Worm (Caenorhabditis elegans): Measurements from ENCODE around the gene cwc-15.

Gene cwc-15

DNA sequence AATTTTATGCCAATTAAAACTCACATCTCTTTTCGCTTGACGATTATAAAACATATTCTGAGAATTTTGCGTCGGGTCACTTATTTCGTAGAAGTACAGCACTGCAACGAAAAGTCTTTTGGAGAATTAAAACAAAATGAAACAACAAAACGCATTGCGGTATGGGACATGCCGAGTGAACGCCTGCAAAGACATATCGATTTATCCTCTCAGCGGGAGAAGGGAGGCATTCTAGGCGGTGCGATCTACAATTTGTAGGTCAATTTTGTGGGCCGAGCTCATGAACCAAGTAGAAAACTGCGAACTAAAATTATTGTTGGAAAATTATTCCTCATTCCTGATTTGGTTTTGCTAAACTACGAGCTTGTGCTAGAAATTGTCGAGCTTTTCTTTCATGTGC, 30.2 kb downstream of the cwc-15 start, which contains the start of gene F14H3.3:
Gene F14H3.3, minus strand, starts transcription at position 101 of the 400 bp plus-strand sequence.
- no peak for TF ChIP-seq mab-9 (GFP tag; IDR thresholded peaks at IDR 0.05)

DNA sequence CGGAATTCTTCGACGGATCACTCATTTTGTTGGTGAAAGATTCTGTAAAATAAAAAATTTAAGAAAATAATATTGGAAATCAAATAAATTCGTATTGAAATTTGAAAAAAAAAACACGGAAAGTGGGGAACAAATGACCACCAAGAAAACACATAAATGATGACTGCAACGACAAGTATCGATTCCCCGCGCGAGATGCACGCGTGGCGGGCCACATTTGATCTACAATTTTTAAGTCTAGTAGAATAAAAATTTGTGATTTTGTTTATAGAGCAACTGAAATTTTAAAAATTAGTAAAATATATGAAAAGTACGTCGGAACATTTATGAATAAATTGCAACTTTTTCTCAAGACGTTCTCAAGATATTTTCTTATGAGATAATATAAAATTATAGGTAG, 31.9 kb downstream of the cwc-15 start, which contains the start of gene F14H3.4:
Gene F14H3.4, minus strand, starts transcription at position 42 of the 400 bp plus-strand sequence.
- no peak for TF ChIP-seq swsn-7 (tag; optimal IDR thresholded peaks at IDR 0.05)
- TF ChIP-seq lir-3 (tag; optimal IDR thresholded peaks at IDR 0.05; ENCODE audit: poor library complexity): no peak
- TF ChIP-seq ces-1 (GFP tag; optimal IDR thresholded peaks at IDR 0.05): no peak
- no peak for TF ChIP-seq mep-1 (tag; optimal IDR thresholded peaks at IDR 0.05)
- no peak for TF ChIP-seq unc-98 (GFP tag; IDR thresholded peaks at IDR 0.05)
- no peak for TF ChIP-seq fkh-8 (tag; optimal IDR thresholded peaks at IDR 0.05)
- TF ChIP-seq nhr-28 (tag; optimal IDR thresholded peaks at IDR 0.05): no peak
- no peak for TF ChIP-seq snu-23 (GFP tag; optimal IDR thresholded peaks at IDR 0.05)
- no peak for TF ChIP-seq zag-1 (tag; optimal IDR thresholded peaks at IDR 0.05)
- TF ChIP-seq jun-1 (tag; optimal IDR thresholded peaks at IDR 0.05): no peak
- no peak for TF ChIP-seq sox-4 (tag; optimal IDR thresholded peaks at IDR 0.05)
- no peak for TF ChIP-seq lin-15B (tag; optimal IDR thresholded peaks at IDR 0.05)
- no peak for TF ChIP-seq pqm-1 (tag; optimal IDR thresholded peaks at IDR 0.05)
- no peak for TF ChIP-seq hlh-4 (tag; optimal IDR thresholded peaks at IDR 0.05)
- no peak for TF ChIP-seq snpc-4 (tag; optimal IDR thresholded peaks at IDR 0.05)
- no peak for TF ChIP-seq nhr-90 (tag; optimal IDR thresholded peaks at IDR 0.05; ENCODE audit: poor library complexity)
- no peak for TF ChIP-seq fkh-10 (GFP tag; optimal IDR thresholded peaks at IDR 0.05)
- TF ChIP-seq grh-1 (GFP tag; IDR thresholded peaks at IDR 0.05): no peak
- no peak for TF ChIP-seq isw-1 (GFP tag; IDR thresholded peaks at IDR 0.05)

DNA sequence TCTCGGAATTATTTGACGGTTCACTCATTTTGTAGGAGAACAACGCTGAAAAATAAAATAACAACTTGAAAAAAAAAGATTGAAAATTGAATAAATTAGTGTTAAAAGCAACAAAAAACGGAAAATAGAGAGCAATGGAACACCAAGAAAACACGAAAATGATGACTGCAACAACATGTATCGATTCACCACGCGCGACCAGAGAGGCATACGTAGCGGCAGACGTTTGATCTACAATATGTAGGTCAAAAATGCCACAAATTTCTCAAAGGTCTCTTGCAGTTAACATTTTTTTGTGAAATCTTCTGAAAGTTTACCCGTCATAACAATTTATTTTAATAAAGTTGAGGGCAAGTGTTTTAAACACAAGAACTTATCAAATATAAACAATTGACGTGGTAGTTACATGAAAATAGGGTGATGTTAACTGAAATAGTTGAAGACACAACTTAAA, 33.9 kb downstream of the cwc-15 start, which contains the start of gene F14H3.5:
Gene F14H3.5, minus strand, starts transcription at position 51 of the 454 bp plus-strand sequence.
- TF ChIP-seq efl-1 (optimal IDR thresholded peaks at IDR 0.05) (no peak), efl-1 (GFP tag; optimal IDR thresholded peaks at IDR 0.05 in 1 of 2) (peak in 1 of 2 experiments; percentile 12), ztf-4 (tag; optimal IDR thresholded peaks at IDR 0.05) (no peak)

DNA sequence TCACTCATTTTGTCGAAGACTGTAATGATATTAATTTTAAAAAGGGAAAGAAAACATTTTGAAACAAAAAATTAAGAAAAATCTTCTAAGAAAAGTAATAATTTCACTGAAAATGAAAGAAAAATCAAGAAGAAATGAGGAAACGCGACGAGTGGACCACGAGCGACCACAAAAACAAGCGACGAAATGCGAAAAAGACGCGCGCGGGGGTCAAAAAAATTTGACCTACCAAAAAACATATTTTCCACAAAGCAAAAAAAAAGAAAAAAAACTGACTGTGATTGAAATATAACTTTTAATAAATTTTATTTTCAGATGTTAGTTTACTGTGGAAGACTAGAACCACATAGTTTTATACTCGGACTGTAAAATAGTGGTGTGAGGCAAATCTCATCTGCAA, 35.7 kb downstream of the cwc-15 start, which contains the start of gene F14H3.6:
Gene F14H3.6, minus strand, starts transcription at position 22 of the 400 bp plus-strand sequence.
- TF ChIP-seq hpl-2 (GFP tag; optimal IDR thresholded peaks at IDR 0.05) (no peak), unc-62 (GFP tag; optimal IDR thresholded peaks at IDR 0.05) (no peak), skn-1 (tag; optimal IDR thresholded peaks at IDR 0.05) (no peak), nhr-20 (tag; optimal IDR thresholded peaks at IDR 0.05) (no peak), ceh-63 (GFP tag; optimal IDR thresholded peaks at IDR 0.05) (no peak), mab-9 (GFP tag; IDR thresholded peaks at IDR 0.05) (no peak), ceh-88 (GFP tag; IDR thresholded peaks at IDR 0.05) (no peak), unc-130 (tag; optimal IDR thresholded peaks at IDR 0.05) (no peak), nhr-84 (tag; optimal IDR thresholded peaks at IDR 0.05) (no peak), isw-1 (GFP tag; IDR thresholded peaks at IDR 0.05) (no peak), efl-1 (optimal IDR thresholded peaks at IDR 0.05) (no peak), efl-1 (GFP tag; optimal IDR thresholded peaks at IDR 0.05 in 1 of 2) (no peak), sox-4 (tag; optimal IDR thresholded peaks at IDR 0.05) (no peak), alr-1 (tag; optimal IDR thresholded peaks at IDR 0.05; ENCODE audit: borderline replicate concordance) (no peak), tlp-1 (tag; optimal IDR thresholded peaks at IDR 0.05) (no peak)

DNA sequence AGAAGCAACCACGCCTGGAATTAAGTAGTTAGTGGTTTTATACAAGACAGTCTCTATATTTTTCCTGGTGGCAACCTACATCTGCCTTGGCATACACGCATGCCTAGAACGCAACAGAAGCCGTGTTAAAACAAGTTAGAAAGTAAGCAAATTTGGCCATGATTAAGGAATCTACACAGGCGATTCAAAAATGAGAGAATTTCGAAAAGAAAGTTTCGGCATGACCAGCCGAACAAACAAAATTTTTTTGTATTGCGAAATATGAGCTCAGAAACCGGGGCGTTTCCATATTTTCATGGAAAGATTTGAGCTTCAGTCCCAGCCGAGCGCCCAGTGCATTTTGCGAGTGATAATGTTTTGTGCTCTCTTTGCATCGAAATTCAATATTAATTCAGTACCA, 37.0 kb downstream of the cwc-15 start, which contains the start of gene F14H3.15:
Gene F14H3.15, minus strand, starts transcription at position 101 of the 400 bp plus-strand sequence.
- no peak for TF ChIP-seq fos-1 (tag; optimal IDR thresholded peaks at IDR 0.05)
- no peak for TF ChIP-seq unc-62 (GFP tag; optimal IDR thresholded peaks at IDR 0.05)
- no peak for TF ChIP-seq lin-15B (tag; optimal IDR thresholded peaks at IDR 0.05)

DNA sequence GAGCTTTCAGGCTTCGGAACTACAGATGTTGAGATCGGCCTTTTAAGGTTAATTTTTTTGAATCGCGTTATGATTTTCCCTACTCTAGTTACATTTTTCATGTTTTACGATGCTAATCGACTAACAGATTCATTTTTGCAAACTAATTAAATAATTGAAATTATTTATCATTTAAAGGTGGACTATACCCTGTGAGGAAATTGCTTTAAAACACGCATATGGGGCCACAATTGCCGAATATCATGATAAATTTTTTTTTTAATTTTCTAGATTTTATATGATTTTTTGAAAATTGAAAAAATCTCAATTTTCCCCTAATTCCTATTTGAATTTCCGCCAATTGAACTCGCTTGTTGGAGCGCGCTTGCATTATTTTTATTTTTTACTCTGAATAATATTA, 38.8 kb downstream of the cwc-15 start, which contains the start of gene fbxa-100:
Gene fbxa-100, minus strand, starts transcription at position 101 of the 400 bp plus-strand sequence.
- TF ChIP-seq lir-3 (tag; optimal IDR thresholded peaks at IDR 0.05; ENCODE audit: poor library complexity) (no peak), nhr-20 (tag; optimal IDR thresholded peaks at IDR 0.05) (no peak), unc-98 (GFP tag; IDR thresholded peaks at IDR 0.05) (no peak), ztf-11 (tag; optimal IDR thresholded peaks at IDR 0.05) (no peak), xbp-1 (tag; optimal IDR thresholded peaks at IDR 0.05) (no peak), fkh-8 (tag; optimal IDR thresholded peaks at IDR 0.05) (no peak), unc-130 (tag; optimal IDR thresholded peaks at IDR 0.05) (no peak), skn-1 (tag; optimal IDR thresholded peaks at IDR 0.05) (no peak), lin-35 (GFP tag; optimal IDR thresholded peaks at IDR 0.05) (no peak), elt-2 (tag; optimal IDR thresholded peaks at IDR 0.05) (no peak), tlp-1 (tag; optimal IDR thresholded peaks at IDR 0.05) (no peak), jun-1 (tag; optimal IDR thresholded peaks at IDR 0.05) (no peak), lin-15B (tag; optimal IDR thresholded peaks at IDR 0.05) (no peak), nhr-12 (tag; optimal IDR thresholded peaks at IDR 0.05) (no peak), lin-39 (tag; optimal IDR thresholded peaks at IDR 0.05) (no peak), hlh-17 (GFP tag; optimal IDR thresholded peaks at IDR 0.05; ENCODE audit: borderline replicate concordance) (no peak), unc-86 (tag; optimal IDR thresholded peaks at IDR 0.05) (no peak), aly-2 (tag; optimal IDR thresholded peaks at IDR 0.05) (no peak), pqm-1 (tag; optimal IDR thresholded peaks at IDR 0.05) (no peak)
